Worm (Caenorhabditis elegans) whole organism, early embryonic: Measurements from ENCODE around the gene F38C2.7.

Experiments
- F13C5.2 ChIP-seq: sonication (generic microtip); optimal IDR thresholded peaks from 2 replicates; lab custom pipeline; 2017; ENCODE audit warnings: mild to moderate bottlenecking, missing genetic modification characterization, inconsistent platforms, missing compliant biosample characterization
- ama-1 ChIP-seq: fragments of 150-350 bp; optimal IDR thresholded peaks from 2 replicates; lab custom pipeline; 2014
- ceh-13 ChIP-seq: fragments of 200-800 bp; sonication (Bioruptor generic); optimal IDR thresholded peaks from 2 replicates; lab custom pipeline; 2018; ENCODE audit warnings: mild to moderate bottlenecking, missing genetic modification characterization, missing compliant biosample characterization
- flt-1 ChIP-seq: fragments of 200-800 bp; sonication (Bioruptor generic); IDR thresholded peaks from 2 replicates; pipeline ENCODE4 v1.3.6; 2022; ENCODE audit warnings: missing genetic modification characterization, missing compliant biosample characterization
- hmbx-1 ChIP-seq: sonication (generic microtip); optimal IDR thresholded peaks from 2 replicates; lab custom pipeline; 2016; ENCODE audit warnings: mild to moderate bottlenecking, missing genetic modification characterization, missing compliant biosample characterization
- hnd-1 ChIP-seq: sonication (generic microtip); optimal IDR thresholded peaks from 2 replicates; lab custom pipeline; 2016; ENCODE audit warnings: missing genetic modification characterization, missing compliant biosample characterization
- scrt-1 ChIP-seq: fragments of 200-800 bp; sonication (Bioruptor generic); IDR thresholded peaks from 2 replicates; pipeline ENCODE4 v1.3.6; 2022; ENCODE audit warnings: missing genetic modification characterization, missing compliant biosample characterization

DNA sequence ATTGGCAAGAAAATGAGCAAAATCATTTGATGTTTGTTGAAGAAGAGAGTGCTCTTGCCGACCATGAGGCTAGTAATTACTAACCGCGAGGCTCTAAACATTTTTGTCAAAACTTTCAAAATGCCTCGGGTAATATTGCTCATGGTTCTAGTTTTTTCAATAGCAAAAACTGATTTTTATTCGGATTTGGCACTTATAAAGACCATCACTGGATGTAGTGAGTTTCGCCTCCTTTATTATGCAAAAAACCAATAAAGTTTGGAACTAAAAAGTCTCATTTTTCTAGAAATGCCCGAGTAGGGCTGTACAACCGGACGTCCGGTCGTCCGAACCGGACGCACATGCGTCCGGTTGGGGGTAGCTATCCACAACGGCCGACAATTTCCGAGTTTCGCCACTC lies 44.2 kb downstream of the F38C2.7 start, which contains the start of the genes hpa-1 and irld-39:
- no peak for TF ChIP-seq scrt-1 (GFP tag; lab: Robert Waterston, UW)
- TF ChIP-seq flt-1 (GFP tag; lab: Robert Waterston, UW): no peak
- no peak for TF ChIP-seq ama-1
- TF ChIP-seq hnd-1 (tag; lab: Kevin White, UChicago): no peak
- TF ChIP-seq F13C5.2 (tag; lab: Kevin White, UChicago): no peak
- no peak for TF ChIP-seq hmbx-1
- no peak for TF ChIP-seq ceh-13 (GFP tag; lab: Kevin White, UChicago)
